Fruit fly (Drosophila melanogaster): Measurements from ENCODE around the gene atms.
A peak's percentile ranks its signal among the peaks of the same experiment; 100 is the strongest.

The atms gene

DNA sequence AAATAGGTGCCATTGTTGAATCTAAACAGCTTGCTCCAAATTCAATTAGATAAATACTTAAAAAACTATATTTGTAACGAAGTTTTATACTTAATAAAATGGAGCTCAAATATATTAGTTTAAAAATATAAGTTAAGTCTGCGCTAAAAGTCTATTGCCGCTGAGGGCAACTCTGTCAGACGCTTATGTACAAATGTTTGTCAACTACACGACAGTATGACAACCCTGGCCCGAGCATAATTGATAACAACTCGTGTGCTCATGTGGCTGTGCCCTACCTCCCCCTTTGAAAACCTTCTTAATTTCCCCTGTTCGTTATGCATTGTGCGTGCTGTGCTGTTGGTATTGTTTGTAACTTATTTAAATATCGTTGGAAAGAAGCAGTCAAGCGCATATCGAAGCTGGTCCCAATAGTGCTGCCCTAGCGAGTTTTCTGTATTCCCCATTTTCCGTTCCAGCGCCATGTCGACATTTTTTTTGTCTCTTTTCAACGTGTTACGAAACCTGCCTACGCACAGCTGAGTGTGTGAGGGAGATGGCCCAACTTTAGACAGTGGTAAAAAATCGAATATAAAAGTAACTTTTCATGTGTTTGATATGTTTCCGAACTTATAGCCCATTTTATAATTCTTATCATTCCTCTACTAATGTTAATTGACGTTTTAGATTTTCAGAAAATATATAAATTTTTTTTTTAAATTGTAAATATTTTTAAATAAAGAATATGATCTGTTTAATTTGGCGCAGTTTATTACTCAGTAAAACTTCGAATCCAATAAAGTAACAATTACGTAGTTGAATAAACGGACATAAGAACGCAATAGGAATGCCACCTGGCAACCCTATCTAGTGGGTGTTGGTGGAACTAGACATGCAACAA, 55.2 kb downstream of the atms start (continued):
- peak; percentile 64 for TF ChIP-seq odd (GFP tag; optimal IDR thresholded peaks at IDR 0.05)
- TF ChIP-seq chif (GFP tag; optimal IDR thresholded peaks at IDR 0.05): no peak

DNA sequence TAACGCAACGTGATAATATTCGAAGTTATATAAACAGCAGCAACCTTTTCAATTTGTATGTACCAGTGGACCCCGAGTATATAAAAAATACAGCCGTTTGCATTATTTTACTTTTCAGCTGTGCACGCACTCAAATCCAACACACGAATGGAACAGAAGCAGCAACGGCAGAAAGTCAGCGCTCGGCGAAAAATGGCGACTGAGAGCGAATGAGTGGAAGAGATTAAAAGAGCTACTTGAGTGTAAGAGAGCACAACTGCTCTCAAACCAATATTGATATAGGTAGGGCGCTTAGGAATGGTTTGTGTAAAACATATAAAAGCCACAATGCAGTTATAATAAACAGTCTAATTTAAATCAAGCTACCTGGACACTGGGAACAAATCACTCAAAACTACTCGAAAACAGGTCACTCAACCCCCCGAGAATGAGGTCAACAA, 56.5 kb downstream of the atms start:
- TF ChIP-seq Aef1 (GFP tag; IDR thresholded peaks at IDR 0.05) (no peak), Deaf1 (tag; optimal IDR thresholded peaks at IDR 0.05) (peak; percentile 81), sens-2 (GFP tag; IDR thresholded peaks at IDR 0.05) (0 out of 2 replicates have a peak, but pooled peaks have one; percentile 42), trem (tag; optimal IDR thresholded peaks at IDR 0.05) (peak; percentile 13), CG11695 (GFP tag; IDR thresholded peaks at IDR 0.05) (peak; percentile 72), CG12769 (tag; optimal IDR thresholded peaks at IDR 0.05) (no peak), Mrtf (GFP tag; IDR thresholded peaks at IDR 0.05) (no peak), HmgZ (tag; optimal IDR thresholded peaks at IDR 0.05) (peak; percentile 42), Drgx (GFP tag; IDR thresholded peaks at IDR 0.05) (peak; percentile 10; the same call in 1 of the 2 replicates), CG30431 (GFP tag; optimal IDR thresholded peaks at IDR 0.05) (no peak), CG4328 (GFP tag; optimal IDR thresholded peaks at IDR 0.05) (peak; percentile 49), Sry-β (GFP tag; optimal IDR thresholded peaks at IDR 0.05) (peak; percentile 29), slp2 (GFP tag; optimal IDR thresholded peaks at IDR 0.05) (no peak), CG3995 (GFP tag; optimal IDR thresholded peaks at IDR 0.05) (no peak), Usf (GFP tag; optimal IDR thresholded peaks at IDR 0.05) (no peak), Hr39 (optimal IDR thresholded peaks at IDR 0.05) (no peak), ash1 (GFP tag; optimal IDR thresholded peaks at IDR 0.05) (peak; percentile 25), pnt (GFP tag; optimal IDR thresholded peaks at IDR 0.05) (peak; percentile 58), B-H1 (GFP tag; IDR thresholded peaks at IDR 0.05) (no peak; the same call in 2 of the 3 replicates), pan (optimal IDR thresholded peaks at IDR 0.05) (no peak), pan (GFP tag; optimal IDR thresholded peaks at IDR 0.05 in 1 of 2, IDR thresholded peaks at IDR 0.05 in 1 of 2) (peak in 1 of 2 experiments; percentile 38), abd-A (tag; optimal IDR thresholded peaks at IDR 0.05) (peak; percentile 46), ac (GFP tag; optimal IDR thresholded peaks at IDR 0.05) (peak; percentile 71), ssp (GFP tag; IDR thresholded peaks at IDR 0.05) (no peak), onecut (GFP tag; IDR thresholded peaks at IDR 0.05) (peak; percentile 69), CG7271 (tag; optimal IDR thresholded peaks at IDR 0.05) (no peak), CG10267 (tag; optimal IDR thresholded peaks at IDR 0.05) (peak; percentile 30), org-1 (GFP tag; optimal IDR thresholded peaks at IDR 0.05) (peak; percentile 58), CG15514 (GFP tag; optimal IDR thresholded peaks at IDR 0.05) (peak; percentile 75), CG10565 (GFP tag; optimal IDR thresholded peaks at IDR 0.05) (peak; percentile 30), dm (GFP tag; optimal IDR thresholded peaks at IDR 0.05) (no peak), bigmax (GFP tag; optimal IDR thresholded peaks at IDR 0.05) (no peak), CG7556 (GFP tag; optimal IDR thresholded peaks at IDR 0.05) (peak; percentile 55), klu (GFP tag; IDR thresholded peaks at IDR 0.05) (no peak), stc (GFP tag; IDR thresholded peaks at IDR 0.05) (peak; percentile 57; the same call in 1 of the 2 replicates), CG15479 (GFP tag; optimal IDR thresholded peaks at IDR 0.05) (no peak), CG3838 (GFP tag; optimal IDR thresholded peaks at IDR 0.05) (no peak), Doc2 (GFP tag; IDR thresholded peaks at IDR 0.05) (no peak), mld (GFP tag; IDR thresholded peaks at IDR 0.05; ENCODE audit: partially characterized antibody) (no peak), TFAM (GFP tag; optimal IDR thresholded peaks at IDR 0.05) (no peak), YL-1 (GFP tag; optimal IDR thresholded peaks at IDR 0.05) (no peak), pros (GFP tag; optimal IDR thresholded peaks at IDR 0.05) (no peak), CG13775 (GFP tag; optimal IDR thresholded peaks at IDR 0.05) (no peak), Adf1 (GFP tag; IDR thresholded peaks at IDR 0.05) (no peak; the same call in 1 of the 2 replicates), ftz-f1 (GFP tag; optimal IDR thresholded peaks at IDR 0.05) (peak; percentile 33), Abd-B (GFP tag; optimal IDR thresholded peaks at IDR 0.05) (no peak)
